Worm (Caenorhabditis elegans) whole organism, dauer: Measurements from ENCODE around the gene nhr-187.

Source experiments
- unc-62 ChIP-seq: sonication (generic microtip); optimal IDR thresholded peaks from 2 replicates; lab custom pipeline; 2017; ENCODE audit warnings: missing biosample characterization, missing genetic modification reagents, missing genetic modification characterization

Gene nhr-187

ce11 chrV:3874102-3874744, 11.5 kb upstream of the nhr-187 start, which contains the start of gene nhr-158:
TSS of gene nhr-158 (minus strand) at chrV:3874152.
- no peak for TF ChIP-seq unc-62 (GFP tag; lab: Kevin White, UChicago)

ce11 chrV:3870359-3870758, 7.6 kb upstream of the nhr-187 start:
- TF ChIP-seq unc-62 (GFP tag; lab: Kevin White, UChicago) = no peak

ce11 chrV:3868905-3869304, 6.2 kb upstream of the nhr-187 start, which contains the start of gene nhr-157:
TSS of gene nhr-157 (minus strand) at chrV:3869005.
- no peak for TF ChIP-seq unc-62 (GFP tag; lab: Kevin White, UChicago)

ce11 chrV:3865273-3865672, 2.5 kb upstream of the nhr-187 start:
- TF ChIP-seq unc-62 (GFP tag; lab: Kevin White, UChicago) = no peak

- TF ChIP-seq unc-62 (GFP tag; lab: Kevin White, UChicago) = no peak
Measured at ce11 chrV:3860123-3860522, 2.6 kb downstream of the nhr-187 start, which contains the start of gene nhr-189. TSS of gene nhr-189 (minus strand) at chrV:3860243.

- no peak for TF ChIP-seq unc-62 (GFP tag; lab: Kevin White, UChicago)
Measured at ce11 chrV:3857778-3858177, 5.0 kb downstream of the nhr-187 start, which contains the start of gene nhr-188. TSS of gene nhr-188 (minus strand) at chrV:3857861.

ce11 chrV:3855916-3856315, 6.8 kb downstream of the nhr-187 start:
- no peak for TF ChIP-seq unc-62 (GFP tag; lab: Kevin White, UChicago)

- no peak for TF ChIP-seq unc-62 (GFP tag; lab: Kevin White, UChicago)
Measured at ce11 chrV:3854847-3855246, 7.9 kb downstream of the nhr-187 start, which contains the start of gene nhr-186. TSS of gene nhr-186 (minus strand) at chrV:3854947.

- TF ChIP-seq unc-62 (GFP tag; lab: Kevin White, UChicago) = no peak
Measured at ce11 chrV:3851760-3852159, 11.0 kb downstream of the nhr-187 start.

- no peak for TF ChIP-seq unc-62 (GFP tag; lab: Kevin White, UChicago)
Measured at ce11 chrV:3847268-3847667, 15.5 kb downstream of the nhr-187 start, which contains the start of gene nhr-185. TSS of gene nhr-185 (minus strand) at chrV:3847368.

ce11 chrV:3843926-3844325, 18.8 kb downstream of the nhr-187 start, which contains the start of gene ugt-32:
TSS of gene ugt-32 (minus strand) at chrV:3844007.
- TF ChIP-seq unc-62 (GFP tag; lab: Kevin White, UChicago) = no peak

ce11 chrV:3841462-3841861, 21.3 kb downstream of the nhr-187 start:
- TF ChIP-seq unc-62 (GFP tag; lab: Kevin White, UChicago) = no peak

ce11 chrV:3832661-3833060, 30.1 kb downstream of the nhr-187 start:
- TF ChIP-seq unc-62 (GFP tag; lab: Kevin White, UChicago) = no peak

- TF ChIP-seq unc-62 (GFP tag; lab: Kevin White, UChicago) = no peak
Measured at ce11 chrV:3832103-3832502, 30.6 kb downstream of the nhr-187 start.

ce11 chrV:3831616-3832015, 31.1 kb downstream of the nhr-187 start, which contains the start of gene H10D18.5:
TSS of gene H10D18.5 (minus strand) at chrV:3831716.
- TF ChIP-seq unc-62 (GFP tag; lab: Kevin White, UChicago) = no peak

ce11 chrV:3825190-3825589, 37.6 kb downstream of the nhr-187 start:
- TF ChIP-seq unc-62 (GFP tag; lab: Kevin White, UChicago) = no peak

ce11 chrV:3820875-3821274, 41.9 kb downstream of the nhr-187 start:
- TF ChIP-seq unc-62 (GFP tag; lab: Kevin White, UChicago) = no peak
